Worm (Caenorhabditis elegans) whole organism, mixed stage, embryonic: ENCODE measurements around the gene fkh-3.

ENCODE experiments used
- blmp-1 ChIP-seq: fragments of 150-350 bp; optimal IDR thresholded peaks from 2 replicates; lab custom pipeline; 2014; ENCODE audit warnings: missing biosample characterization, missing genetic modification characterization
- ceh-39 ChIP-seq: fragments of 150-350 bp; optimal IDR thresholded peaks from 2 replicates; lab custom pipeline; 2014; ENCODE audit warnings: missing biosample characterization, missing genetic modification characterization
- elt-1 ChIP-seq: sonication (generic microtip); optimal IDR thresholded peaks from 2 replicates; lab custom pipeline; 2017; ENCODE audit warnings: missing genetic modification characterization, mild to moderate bottlenecking, missing compliant biosample characterization, antibody characterized with exemption, moderate library complexity, borderline replicate concordance; ENCODE audit not compliant: insufficient read depth
- elt-3 ChIP-seq: fragments of 150-350 bp; optimal IDR thresholded peaks from 2 replicates; lab custom pipeline; 2014; ENCODE audit warnings: missing biosample characterization, missing genetic modification characterization
- ham-2 ChIP-seq: fragments of 200-800 bp; sonication (Bioruptor generic); optimal IDR thresholded peaks from 2 replicates; lab custom pipeline; 2018; ENCODE audit warnings: mild to moderate bottlenecking, missing genetic modification characterization, missing compliant biosample characterization
- lin-13 ChIP-seq: fragments of 150-350 bp; optimal IDR thresholded peaks from 2 replicates; lab custom pipeline; 2014; ENCODE audit warnings: missing biosample characterization, missing genetic modification characterization
- lin-32 ChIP-seq: fragments of 200-800 bp; sonication (Bioruptor generic); optimal IDR thresholded peaks from 2 replicates; lab custom pipeline; 2018; ENCODE audit warnings: mild to moderate bottlenecking, missing genetic modification characterization, missing compliant biosample characterization
- mab-5 ChIP-seq: fragments of 150-350 bp; optimal IDR thresholded peaks from 2 replicates; lab custom pipeline; 2014; ENCODE audit warnings: missing biosample characterization, missing genetic modification characterization
- nhr-2 ChIP-seq: fragments of 150-350 bp; optimal IDR thresholded peaks from 2 replicates; lab custom pipeline; 2014; ENCODE audit warnings: missing biosample characterization, missing genetic modification characterization
- pha-4 ChIP-seq: fragments of 150-350 bp; optimal IDR thresholded peaks from 2 replicates; lab custom pipeline; 2018; ENCODE audit warnings: missing biosample characterization, missing genetic modification reagents, missing genetic modification characterization
- snpc-4 ChIP-seq: fragments of 150-350 bp; optimal IDR thresholded peaks from 2 replicates; lab custom pipeline; 2014; ENCODE audit warnings: missing biosample characterization, missing genetic modification characterization
- sptf-1 ChIP-seq: sonication (generic microtip); optimal IDR thresholded peaks from 2 replicates; lab custom pipeline; 2017; ENCODE audit warnings: mild to moderate bottlenecking, missing genetic modification characterization, moderate library complexity, missing compliant biosample characterization
- unc-62 ChIP-seq: fragments of 150-350 bp; optimal IDR thresholded peaks from 2 replicates; lab custom pipeline; 2014; ENCODE audit warnings: missing biosample characterization, missing genetic modification reagents, missing genetic modification characterization
- ztf-11 ChIP-seq: fragments of 150-350 bp; optimal IDR thresholded peaks from 2 replicates; lab custom pipeline; 2014; ENCODE audit warnings: missing biosample characterization, missing genetic modification characterization

ce11 chrX:13421068-13421467 is 2.2 kb downstream of the fkh-3 start:
- no peak for TF ChIP-seq pha-4 (tag; lab: Kevin White, UChicago)
- TF ChIP-seq ham-2: no peak
- TF ChIP-seq elt-1 (tag; lab: Kevin White, UChicago): no peak
- TF ChIP-seq blmp-1: no peak
- no peak for TF ChIP-seq sptf-1 (tag; lab: Kevin White, UChicago)
- no peak for TF ChIP-seq ztf-11 (tag; lab: Kevin White, UChicago)
- TF ChIP-seq unc-62 (GFP tag; lab: Kevin White, UChicago): no peak
- no peak for TF ChIP-seq ceh-39 (tag; lab: Kevin White, UChicago)
- TF ChIP-seq nhr-2 (tag; lab: Kevin White, UChicago): no peak
- no peak for TF ChIP-seq mab-5 (tag; lab: Kevin White, UChicago)
- no peak for TF ChIP-seq snpc-4
- no peak for TF ChIP-seq lin-32 (GFP tag; lab: Kevin White, UChicago)
- TF ChIP-seq lin-13 (tag; lab: Kevin White, UChicago): no peak
- TF ChIP-seq elt-3 (tag; lab: Kevin White, UChicago): no peak
